Fruit fly (Drosophila melanogaster): ENCODE data around the gene CG9150.

CG9150 gene

DNA sequence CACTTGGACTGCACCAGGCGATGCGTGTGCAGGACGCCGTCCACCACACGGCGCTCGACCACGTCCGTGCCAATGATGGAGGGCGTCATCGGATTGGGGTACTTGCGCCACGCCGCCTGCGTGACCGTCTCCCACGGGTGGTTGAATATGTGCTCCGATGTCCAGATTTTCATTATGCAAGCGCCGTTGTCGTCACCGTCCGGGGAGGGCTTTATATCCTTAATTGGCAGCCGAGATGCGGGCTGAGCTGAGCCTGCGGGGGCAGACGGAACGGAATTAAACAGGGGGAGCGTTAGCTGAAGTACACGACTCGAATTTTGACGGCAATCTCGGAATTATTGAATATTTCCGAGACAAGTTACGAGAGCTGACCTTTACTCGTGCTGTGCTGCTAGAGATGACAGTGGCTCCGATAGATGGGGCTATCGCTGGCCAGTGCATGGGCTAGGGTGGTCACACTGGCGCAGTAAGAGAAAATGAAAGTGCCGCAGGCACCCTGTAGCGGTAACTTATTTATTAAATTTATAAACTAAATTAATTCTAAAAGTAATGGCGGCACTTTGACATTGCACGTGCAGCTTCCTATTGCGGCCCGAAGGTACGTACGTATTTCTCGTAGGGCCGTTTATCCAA, 20.8 kb downstream of the CG9150 start, which contains the start of gene IPIP (continued):
- TF ChIP-seq acj6 (GFP tag; optimal IDR thresholded peaks at IDR 0.05) (no peak), fd59A (GFP tag; optimal IDR thresholded peaks at IDR 0.05) (no peak), CG31627 (GFP tag; optimal IDR thresholded peaks at IDR 0.05) (peak; percentile 32), CG11294 (GFP tag; IDR thresholded peaks at IDR 0.05) (no peak), Smox (GFP tag; optimal IDR thresholded peaks at IDR 0.05) (no peak), CG9139 (GFP tag; optimal IDR thresholded peaks at IDR 0.05) (no peak), lz (GFP tag; optimal IDR thresholded peaks at IDR 0.05) (peak; percentile 18), eg (GFP tag; IDR thresholded peaks at IDR 0.05) (no peak; the same call in 2 of the 3 replicates), Ets21C (GFP tag; optimal IDR thresholded peaks at IDR 0.05) (no peak)

dm6 chr2L:6046865-6047264, 21.5 kb downstream of the CG9150 start:
- TF ChIP-seq CG6854 (GFP tag; optimal IDR thresholded peaks at IDR 0.05) (no peak), CG11762 (GFP tag; optimal IDR thresholded peaks at IDR 0.05; ENCODE audit: insufficient read depth) (no peak), CG1621 (tag; optimal IDR thresholded peaks at IDR 0.05) (no peak), dsx (GFP tag; optimal IDR thresholded peaks at IDR 0.05; ENCODE audit: poor library complexity, severe bottlenecking) (no peak), CG15336 (GFP tag; IDR thresholded peaks at IDR 0.05) (no peak), CG8119 (GFP tag; IDR thresholded peaks at IDR 0.05) (no peak), Met (GFP tag; optimal IDR thresholded peaks at IDR 0.05) (no peak), Lpt (GFP tag; optimal IDR thresholded peaks at IDR 0.05) (no peak), Sox15 (GFP tag; optimal IDR thresholded peaks at IDR 0.05) (no peak), CG10631 (GFP tag; optimal IDR thresholded peaks at IDR 0.05) (no peak)

- TF ChIP-seq Smox (GFP tag; optimal IDR thresholded peaks at IDR 0.05) (no peak), CG16779 (tag; optimal IDR thresholded peaks at IDR 0.05) (no peak), CG31627 (GFP tag; optimal IDR thresholded peaks at IDR 0.05) (peak; percentile 63), svp (GFP tag) (no peak), Sox102F (GFP tag; optimal IDR thresholded peaks at IDR 0.05) (peak; percentile 71), OdsH (GFP tag; optimal IDR thresholded peaks at IDR 0.05) (no peak), salr (GFP tag; optimal IDR thresholded peaks at IDR 0.05) (no peak), Lpt (GFP tag; optimal IDR thresholded peaks at IDR 0.05) (peak; percentile 8), CG11902 (GFP tag; optimal IDR thresholded peaks at IDR 0.05) (no peak), fd85E (GFP tag; optimal IDR thresholded peaks at IDR 0.05) (no peak), acj6 (GFP tag; optimal IDR thresholded peaks at IDR 0.05) (peak; percentile 64), CG1621 (tag; optimal IDR thresholded peaks at IDR 0.05) (peak; percentile 50), CG3032 (tag; optimal IDR thresholded peaks at IDR 0.05) (peak; percentile 59), CG11294 (GFP tag; IDR thresholded peaks at IDR 0.05) (peak; percentile 29; the same call in 1 of the 2 replicates), dsx (GFP tag; optimal IDR thresholded peaks at IDR 0.05; ENCODE audit: poor library complexity, severe bottlenecking) (no peak), CG10631 (GFP tag; optimal IDR thresholded peaks at IDR 0.05) (no peak), Gug (GFP tag; IDR thresholded peaks at IDR 0.05) (peak; percentile 40; the same call in 1 of the 2 replicates), Hr39 (GFP tag; optimal IDR thresholded peaks at IDR 0.05) (peak; percentile 57), cyc (GFP tag; optimal IDR thresholded peaks at IDR 0.05) (peak; percentile 52), vri (GFP tag; optimal IDR thresholded peaks at IDR 0.05) (peak; percentile 98), Hr38 (GFP tag; optimal IDR thresholded peaks at IDR 0.05) (no peak), Hr4 (GFP tag; optimal IDR thresholded peaks at IDR 0.05) (no peak), CG8319 (GFP tag; optimal IDR thresholded peaks at IDR 0.05) (no peak), CG6792 (GFP tag; optimal IDR thresholded peaks at IDR 0.05) (peak; percentile 60), CG34406 (GFP tag; optimal IDR thresholded peaks at IDR 0.05) (peak; percentile 25), Eip93F (GFP tag; optimal IDR thresholded peaks at IDR 0.05) (no peak), CG6854 (GFP tag; optimal IDR thresholded peaks at IDR 0.05) (peak; percentile 26), eg (GFP tag; IDR thresholded peaks at IDR 0.05) (peak; percentile 49; the same call in 2 of the 3 replicates), fkh (GFP tag; optimal IDR thresholded peaks at IDR 0.05) (peak; percentile 40), lz (GFP tag; optimal IDR thresholded peaks at IDR 0.05) (peak; percentile 70), CG15336 (GFP tag; IDR thresholded peaks at IDR 0.05) (0 out of 2 replicates have a peak, but pooled peaks have one; percentile 33), dac (GFP tag; optimal IDR thresholded peaks at IDR 0.05) (no peak), CG11762 (GFP tag; optimal IDR thresholded peaks at IDR 0.05; ENCODE audit: insufficient read depth) (no peak), Eip75B (GFP tag; optimal IDR thresholded peaks at IDR 0.05) (peak; percentile 58), CG9139 (GFP tag; optimal IDR thresholded peaks at IDR 0.05) (no peak), net (GFP tag; optimal IDR thresholded peaks at IDR 0.05) (peak; percentile 51), CG32006 (GFP tag; optimal IDR thresholded peaks at IDR 0.05) (peak; percentile 54), CG10669 (GFP tag; optimal IDR thresholded peaks at IDR 0.05) (no peak)
Measured at dm6 chr2L:6045972-6046718, 22.2 kb downstream of the CG9150 start, which contains the start of gene Pfas. TSS of gene Pfas (minus strand) at chr2L:6046050.

Measured in whole organism, prepupa.